Fruit fly (Drosophila melanogaster) whole organism, embryonic: ENCODE results near the gene CG16959.

Experiments
- Atf-2 ChIP-seq: fragments of 200-800 bp; sonication (Bioruptor generic); optimal IDR thresholded peaks from 2 replicates; lab custom pipeline; 2016; ENCODE audit warnings: missing biosample characterization, missing genetic modification characterization
- Atf3 ChIP-seq: fragments of 200-800 bp; sonication (Bioruptor generic); optimal IDR thresholded peaks from 3 replicates; lab custom pipeline; 2016; ENCODE audit warnings: missing biosample characterization, missing genetic modification characterization
- Awh ChIP-seq: fragments of 200-800 bp; sonication (Bioruptor generic); IDR thresholded peaks from 2 replicates; pipeline ENCODE4, ENCODE4 v1.3.6; 2022; ENCODE audit warnings: missing biosample characterization, missing genetic modification characterization
- CG10147 ChIP-seq: fragments of 200-800 bp; sonication (Bioruptor generic); optimal IDR thresholded peaks from 2 replicates; lab custom pipeline; 2019; ENCODE audit warnings: missing biosample characterization, mild to moderate bottlenecking, missing genetic modification characterization, moderate library complexity
- CG11085 ChIP-seq: fragments of 200-800 bp; sonication (Bioruptor generic); IDR thresholded peaks from 2 replicates; pipeline ENCODE4 v1.3.6; 2022; ENCODE audit warnings: missing biosample characterization, missing genetic modification characterization
- CG11093 ChIP-seq: fragments of 200-800 bp; sonication (Bioruptor generic); IDR thresholded peaks from 3 replicates; pipeline ENCODE4 v1.3.6; 2022; ENCODE audit warnings: missing biosample characterization, missing genetic modification characterization
- CG11696 ChIP-seq: fragments of 200-800 bp; sonication (Bioruptor generic); IDR thresholded peaks from 2 replicates; pipeline ENCODE4 v1.3.6; 2022; ENCODE audit warnings: missing biosample characterization, missing genetic modification characterization
- CG13296 ChIP-seq: fragments of 200-800 bp; sonication (Bioruptor generic); optimal IDR thresholded peaks from 3 replicates; lab custom pipeline; 2018; ENCODE audit warnings: missing biosample characterization, mild to moderate bottlenecking, missing genetic modification characterization
- CG14050 ChIP-seq: fragments of 200-800 bp; sonication (Bioruptor generic); IDR thresholded peaks from 3 replicates; pipeline ENCODE4 v1.3.6; 2022; ENCODE audit warnings: missing biosample characterization, missing genetic modification characterization
- CG14441 ChIP-seq: fragments of 200-800 bp; sonication (Bioruptor generic); IDR thresholded peaks from 2 replicates; pipeline ENCODE4 v1.3.6; 2022; ENCODE audit warnings: missing biosample characterization, missing genetic modification characterization
- CG14710 ChIP-seq: fragments of 200-800 bp; sonication (Bioruptor generic); optimal IDR thresholded peaks from 3 replicates; lab custom pipeline; 2019; ENCODE audit warnings: missing biosample characterization, mild to moderate bottlenecking, missing genetic modification characterization, moderate library complexity
- CG15073 ChIP-seq: fragments of 200-800 bp; sonication (Bioruptor generic); optimal IDR thresholded peaks from 2 replicates; lab custom pipeline; 2016; ENCODE audit warnings: missing biosample characterization, missing genetic modification characterization
- CG16813 ChIP-seq: fragments of 200-800 bp; sonication (Bioruptor generic); IDR thresholded peaks from 3 replicates; pipeline ENCODE4 v1.3.6; 2022; ENCODE audit warnings: missing biosample characterization, missing genetic modification characterization; ENCODE audit not compliant: partially characterized antibody
- CG17829 ChIP-seq: fragments of 200-800 bp; optimal IDR thresholded peaks from 2 replicates; lab custom pipeline; 2019; ENCODE audit warnings: missing biosample characterization, mild to moderate bottlenecking, missing genetic modification characterization, moderate library complexity
- CG31388 ChIP-seq: fragments of 200-800 bp; sonication (Bioruptor generic); optimal IDR thresholded peaks from 2 replicates; lab custom pipeline; 2016; ENCODE audit warnings: missing biosample characterization, missing genetic modification characterization
- CG3838 ChIP-seq: fragments of 200-800 bp; sonication (Bioruptor generic); optimal IDR thresholded peaks from 3 replicates; lab custom pipeline; 2016; ENCODE audit warnings: missing biosample characterization, missing genetic modification characterization
- CG43689 ChIP-seq: fragments of 200-800 bp; sonication (Bioruptor generic); IDR thresholded peaks from 2 replicates; pipeline ENCODE4 v1.3.6; 2022; ENCODE audit warnings: missing biosample characterization, missing genetic modification characterization
- CG7928 ChIP-seq: fragments of 200-800 bp; sonication (Bioruptor generic); optimal IDR thresholded peaks from 2 replicates; lab custom pipeline; 2017; ENCODE audit warnings: missing biosample characterization, mild to moderate bottlenecking, missing genetic modification characterization
- CG8359 ChIP-seq: fragments of 200-800 bp; sonication (Bioruptor generic); optimal IDR thresholded peaks from 2 replicates; lab custom pipeline; 2017; ENCODE audit warnings: missing biosample characterization, mild to moderate bottlenecking, missing genetic modification characterization, borderline replicate concordance
- CG9437 ChIP-seq: fragments of 200-800 bp; sonication (Bioruptor generic); optimal IDR thresholded peaks from 2 replicates; lab custom pipeline; 2018; ENCODE audit warnings: missing biosample characterization, mild to moderate bottlenecking, missing genetic modification characterization
- Dbx ChIP-seq: fragments of 200-800 bp; sonication (Bioruptor generic); IDR thresholded peaks from 3 replicates; pipeline ENCODE4 v1.3.6; 2022; ENCODE audit warnings: missing biosample characterization, missing genetic modification characterization
- Doc3 ChIP-seq: fragments of 200-800 bp; sonication (Bioruptor generic); IDR thresholded peaks from 3 replicates; pipeline ENCODE4 v1.3.6; 2022; ENCODE audit warnings: missing biosample characterization, missing genetic modification characterization; ENCODE audit not compliant: partially characterized antibody
- Dp ChIP-seq: fragments of 200-800 bp; sonication (Bioruptor generic); optimal IDR thresholded peaks from 2 replicates; lab custom pipeline; 2018; ENCODE audit warnings: missing biosample characterization, mild to moderate bottlenecking, missing genetic modification characterization, moderate library complexity
- Drgx ChIP-seq: fragments of 200-800 bp; sonication (Bioruptor generic); IDR thresholded peaks from 2 replicates; pipeline ENCODE4 v1.3.6; 2022; ENCODE audit warnings: missing biosample characterization, missing genetic modification characterization
- Elba2 ChIP-seq: fragments of 200-800 bp; sonication (Bioruptor generic); optimal IDR thresholded peaks from 3 replicates; lab custom pipeline; 2016; ENCODE audit warnings: missing biosample characterization, missing genetic modification characterization
- H2.0 ChIP-seq: fragments of 200-800 bp; sonication (Bioruptor generic); IDR thresholded peaks from 2 replicates; pipeline ENCODE4 v1.3.6; 2022; ENCODE audit warnings: missing biosample characterization, missing genetic modification characterization
- HmgD ChIP-seq: fragments of 200-800 bp; sonication (Bioruptor generic); optimal IDR thresholded peaks from 3 replicates; lab custom pipeline; 2016; ENCODE audit warnings: missing biosample characterization, missing genetic modification characterization
- Jarid2 ChIP-seq: fragments of 200-800 bp; sonication (Bioruptor generic); optimal IDR thresholded peaks from 3 replicates; lab custom pipeline; 2017; ENCODE audit warnings: mild to moderate bottlenecking, missing biosample characterization, missing genetic modification reagents, missing genetic modification characterization
- MTF-1 ChIP-seq: fragments of 200-800 bp; sonication (Bioruptor generic); optimal IDR thresholded peaks from 2 replicates; lab custom pipeline; 2018; ENCODE audit warnings: missing biosample characterization, mild to moderate bottlenecking, missing genetic modification characterization, borderline replicate concordance
- Med ChIP-seq: fragments of 200-800 bp; sonication (Bioruptor generic); peaks from one replicate; lab custom pipeline; 2016; ENCODE audit warnings: missing biosample characterization, missing genetic modification characterization, mild to moderate bottlenecking, inconsistent platforms, moderate library complexity
- Poxn ChIP-seq: fragments of 200-800 bp; sonication (Bioruptor generic); IDR thresholded peaks from 2 replicates; pipeline ENCODE4 v1.3.6; 2022; ENCODE audit warnings: missing biosample characterization, missing genetic modification characterization
- Spps ChIP-seq: fragments of 200-800 bp; sonication (Bioruptor generic); optimal IDR thresholded peaks from 2 replicates; lab custom pipeline; 2018; ENCODE audit warnings: missing biosample characterization, mild to moderate bottlenecking, missing genetic modification characterization
- amos ChIP-seq: fragments of 200-800 bp; sonication (Bioruptor generic); IDR thresholded peaks from 2 replicates; pipeline ENCODE4 v1.3.6; 2022; ENCODE audit warnings: missing biosample characterization, missing genetic modification characterization; ENCODE audit not compliant: partially characterized antibody
- bigmax ChIP-seq: fragments of 200-800 bp; sonication (Bioruptor generic); optimal IDR thresholded peaks from 2 replicates; lab custom pipeline; 2018; ENCODE audit warnings: missing biosample characterization, mild to moderate bottlenecking, missing genetic modification characterization
- cato ChIP-seq: fragments of 200-800 bp; sonication (Bioruptor generic); optimal IDR thresholded peaks from 2 replicates; lab custom pipeline; 2016; ENCODE audit warnings: missing biosample characterization, missing genetic modification characterization, borderline replicate concordance
- chif ChIP-seq, 2 experiments: fragments of 200-800 bp; sonication (Bioruptor generic); optimal IDR thresholded peaks; 3 replicates each; lab custom pipeline; 2016; ENCODE audit warnings: missing biosample characterization in 2 of 2, missing genetic modification characterization in 2 of 2
- dpn ChIP-seq, 2 experiments: fragments of 200-800 bp; sonication (Bioruptor generic); optimal IDR thresholded peaks; 3 replicates each; lab custom pipeline; 2016; ENCODE audit warnings: missing biosample characterization in 2 of 2, missing genetic modification characterization in 2 of 2
- fd3F ChIP-seq: fragments of 200-800 bp; sonication (Bioruptor generic); optimal IDR thresholded peaks from 2 replicates; lab custom pipeline; 2018; ENCODE audit warnings: missing biosample characterization, mild to moderate bottlenecking, missing genetic modification characterization, moderate library complexity
- fru ChIP-seq: fragments of >200 bp; optimal IDR thresholded peaks from 2 replicates; lab custom pipeline; 2017
- h ChIP-seq: fragments of >200 bp; optimal IDR thresholded peaks from 2 replicates; lab custom pipeline; 2017
- her ChIP-seq: fragments of 200-800 bp; sonication (Bioruptor generic); optimal IDR thresholded peaks from 2 replicates; lab custom pipeline; 2016; ENCODE audit warnings: missing biosample characterization, missing genetic modification characterization
- lab ChIP-seq: fragments of 200-800 bp; sonication (Bioruptor generic); optimal IDR thresholded peaks from 3 replicates; lab custom pipeline; 2017; ENCODE audit warnings: missing biosample characterization, missing genetic modification characterization, mild to moderate bottlenecking, moderate library complexity, missing genetic modification reagents
- lbe ChIP-seq: fragments of 200-800 bp; sonication (Bioruptor generic); optimal IDR thresholded peaks from 2 replicates; lab custom pipeline; 2016; ENCODE audit warnings: missing biosample characterization, mild to moderate bottlenecking, missing genetic modification characterization
- nerfin-1 ChIP-seq: fragments of 200-800 bp; sonication (Bioruptor generic); optimal IDR thresholded peaks from 3 replicates; lab custom pipeline; 2019; ENCODE audit warnings: missing biosample characterization, mild to moderate bottlenecking, missing genetic modification characterization, moderate library complexity
- seq ChIP-seq: fragments of 200-800 bp; sonication (Bioruptor generic); IDR thresholded peaks from 2 replicates; pipeline ENCODE4 v1.3.6; 2022; ENCODE audit warnings: missing biosample characterization, missing genetic modification characterization
- slou ChIP-seq: fragments of 200-800 bp; sonication (Bioruptor generic); optimal IDR thresholded peaks from 3 replicates; lab custom pipeline; 2016; ENCODE audit warnings: missing biosample characterization, missing genetic modification characterization
- so ChIP-seq: fragments of 200-800 bp; sonication (Bioruptor generic); IDR thresholded peaks from 3 replicates; pipeline ENCODE4 v1.3.6; 2022; ENCODE audit warnings: missing biosample characterization, missing genetic modification characterization
- tx ChIP-seq: fragments of 200-800 bp; sonication (Bioruptor generic); optimal IDR thresholded peaks from 2 replicates; lab custom pipeline; 2016; ENCODE audit warnings: missing biosample characterization, missing genetic modification characterization
- vfl ChIP-seq: fragments of 200-800 bp; sonication (Bioruptor generic); optimal IDR thresholded peaks from 2 replicates; lab custom pipeline; 2016; ENCODE audit warnings: missing biosample characterization, missing genetic modification characterization

CG16959 gene

dm6 chr3L:15136659-15137572 is 11.8 kb upstream of the CG16959 start, which contains the start of gene CG12316 (continued):
- peak; percentile 99 for TF ChIP-seq Med (GFP tag; lab: Kevin White, UChicago)
- TF ChIP-seq fru (lab: Kevin White, UChicago) = no peak
- peak; percentile 91 for TF ChIP-seq her
- peak; percentile 45 for TF ChIP-seq CG11696 (GFP tag; lab: Robert Waterston, UW)
- TF ChIP-seq h (lab: Kevin White, UChicago) = no peak
- peak; percentile 93 for TF ChIP-seq CG14710 (tag; lab: Kevin White, UChicago)
- TF ChIP-seq CG9437 (GFP tag; lab: Kevin White, UChicago) = peak; percentile 85
- 0 out of 2 replicates have a peak, but pooled peaks have one; percentile 24 for TF ChIP-seq Poxn (GFP tag; lab: Robert Waterston, UW)
- TF ChIP-seq Atf3 = peak; percentile 92
- TF ChIP-seq CG7928 (GFP tag; lab: Kevin White, UChicago) = peak; percentile 55
- peak; percentile 84 to 89 for TF ChIP-seq dpn (GFP tag; optimal IDR thresholded peaks at IDR 0.05; lab: Kevin White, UChicago)
- TF ChIP-seq HmgD (GFP tag; lab: Kevin White, UChicago) = peak; percentile 76
- TF ChIP-seq CG15073 (GFP tag; lab: Kevin White, UChicago) = no peak
- peak; percentile 76 for TF ChIP-seq amos (GFP tag; lab: Robert Waterston, UW)
- TF ChIP-seq fd3F (GFP tag; lab: Kevin White, UChicago) = peak; percentile 85
- TF ChIP-seq tx (GFP tag; lab: Kevin White, UChicago) = peak; percentile 84
- no peak for TF ChIP-seq CG11085 (GFP tag; lab: Robert Waterston, UW)
- peak; percentile 86 to 92 for TF ChIP-seq chif (GFP tag; optimal IDR thresholded peaks at IDR 0.05; lab: Kevin White, UChicago)
- peak; percentile 77 for TF ChIP-seq H2.0 (GFP tag; lab: Robert Waterston, UW)
- peak; percentile 87 for TF ChIP-seq Doc3 (GFP tag; lab: Robert Waterston, UW)
- TF ChIP-seq CG17829 = peak; percentile 93
- peak; percentile 79 for TF ChIP-seq CG14050
- peak; percentile 80 for TF ChIP-seq CG16813
- peak; percentile 89 for TF ChIP-seq Atf-2 (GFP tag; lab: Kevin White, UChicago)
- peak; percentile 91 for TF ChIP-seq lbe (GFP tag; lab: Kevin White, UChicago)
- TF ChIP-seq MTF-1 (GFP tag; lab: Kevin White, UChicago) = peak; percentile 78
- peak; percentile 61 for TF ChIP-seq CG3838 (GFP tag; lab: Kevin White, UChicago)
- peak; percentile 5 for TF ChIP-seq Elba2 (GFP tag; lab: Kevin White, UChicago)
- TF ChIP-seq so (GFP tag; lab: Robert Waterston, UW) = peak; percentile 85
- TF ChIP-seq Dbx = peak; percentile 79
- peak; percentile 15 for TF ChIP-seq CG31388
- peak; percentile 77 for TF ChIP-seq cato
- TF ChIP-seq nerfin-1 = peak; percentile 93
- peak; percentile 76 for TF ChIP-seq CG11093 (GFP tag; lab: Robert Waterston, UW)
- peak; percentile 89 for TF ChIP-seq CG10147 (GFP tag; lab: Kevin White, UChicago)
- TF ChIP-seq CG14441 = peak; percentile 70
- TF ChIP-seq slou (GFP tag; lab: Kevin White, UChicago) = peak; percentile 9
- peak; percentile 93 for TF ChIP-seq CG13296 (GFP tag; lab: Kevin White, UChicago)
- TF ChIP-seq CG8359 = peak; percentile 84
- peak; percentile 52 for TF ChIP-seq bigmax (GFP tag; lab: Kevin White, UChicago)
- peak; percentile 34 for TF ChIP-seq CG43689
- TF ChIP-seq vfl (GFP tag; lab: Kevin White, UChicago) = peak; percentile 84
- peak; percentile 87 for TF ChIP-seq seq (GFP tag; lab: Robert Waterston, UW)
- peak; percentile 72 for TF ChIP-seq Jarid2 (GFP tag; lab: Kevin White, UChicago)
- TF ChIP-seq Drgx (GFP tag; lab: Robert Waterston, UW) = peak; percentile 90
- peak; percentile 76 for TF ChIP-seq Dp (GFP tag; lab: Kevin White, UChicago)
- TF ChIP-seq Spps (tag; lab: Kevin White, UChicago) = peak; percentile 93
- TF ChIP-seq Awh (GFP tag; lab: Robert Waterston, UW) = peak; percentile 85
- peak; percentile 95 for TF ChIP-seq lab (GFP tag; lab: Kevin White, UChicago)
